Fruit fly (Drosophila melanogaster): Measurements from ENCODE around the gene Atg6.

- TF ChIP-seq ey (GFP tag; optimal IDR thresholded peaks at IDR 0.05): no peak
- TF ChIP-seq Hr78 (GFP tag; optimal IDR thresholded peaks at IDR 0.05): no peak
- TF ChIP-seq OdsH (GFP tag; optimal IDR thresholded peaks at IDR 0.05): no peak
- TF ChIP-seq fru (GFP tag; optimal IDR thresholded peaks at IDR 0.05): no peak
- no peak for TF ChIP-seq usp (GFP tag; optimal IDR thresholded peaks at IDR 0.05)
- no peak for TF ChIP-seq dmrt93B (GFP tag; optimal IDR thresholded peaks at IDR 0.05)
- TF ChIP-seq CG9705 (GFP tag; optimal IDR thresholded peaks at IDR 0.05): no peak
- no peak for TF ChIP-seq Hnf4 (GFP tag; optimal IDR thresholded peaks at IDR 0.05)
- TF ChIP-seq h (GFP tag; optimal IDR thresholded peaks at IDR 0.05): no peak
- TF ChIP-seq lola (GFP tag; optimal IDR thresholded peaks at IDR 0.05): no peak
- TF ChIP-seq CrebA (GFP tag; optimal IDR thresholded peaks at IDR 0.05; ENCODE audit: borderline replicate concordance): no peak
- no peak for TF ChIP-seq Dif (GFP tag; optimal IDR thresholded peaks at IDR 0.05; ENCODE audit: partially characterized antibody)
Observed at dm6 chr3R:24008887-24009286, 41.7 kb downstream of the Atg6 start.
